Worm (Caenorhabditis elegans): Measurements from ENCODE around the gene istr-1.

ce11 chrV:12744979-12745378, 47.3 kb downstream of the istr-1 start, which contains the start of gene C15C8.7:
- TF ChIP-seq ztf-4 (tag; optimal IDR thresholded peaks at IDR 0.05): no peak
- no peak for TF ChIP-seq ama-1 (optimal IDR thresholded peaks at IDR 0.05)
- no peak for TF ChIP-seq egl-27 (tag; optimal IDR thresholded peaks at IDR 0.05)
- TF ChIP-seq dmd-4 (tag; optimal IDR thresholded peaks at IDR 0.05): no peak
- TF ChIP-seq ZK546.5 (tag; optimal IDR thresholded peaks at IDR 0.05): no peak
- TF ChIP-seq nhr-11 (tag; optimal IDR thresholded peaks at IDR 0.05): no peak
- TF ChIP-seq blmp-1 (tag; optimal IDR thresholded peaks at IDR 0.05; ENCODE audit: insufficient read depth): no peak
- TF ChIP-seq snpc-4 (tag; optimal IDR thresholded peaks at IDR 0.05): no peak
- TF ChIP-seq ceh-16 (tag; optimal IDR thresholded peaks at IDR 0.05): no peak
- TF ChIP-seq R02D3.7 (tag; optimal IDR thresholded peaks at IDR 0.05): no peak
- TF ChIP-seq nhr-129 (tag; optimal IDR thresholded peaks at IDR 0.05): no peak
